Fruit fly (Drosophila melanogaster) whole organism, embryonic: ENCODE results near the gene PLCXD.

Experiments used
- Adf1 ChIP-seq: fragments of 200-800 bp; sonication (Bioruptor generic); IDR thresholded peaks from 2 replicates; pipeline ENCODE4 v1.3.6; 2022; ENCODE audit warnings: missing biosample characterization, missing genetic modification characterization
- CG10366 ChIP-seq: fragments of 200-800 bp; sonication (Bioruptor generic); IDR thresholded peaks from 2 replicates; pipeline ENCODE4 v1.3.6; 2022; ENCODE audit warnings: missing biosample characterization, missing genetic modification characterization
- CG10959 ChIP-seq: fragments of 200-800 bp; sonication (Bioruptor generic); IDR thresholded peaks from 2 replicates; pipeline ENCODE4 v1.3.6; 2022; ENCODE audit warnings: missing biosample characterization, missing genetic modification characterization
- CG11085 ChIP-seq: fragments of 200-800 bp; sonication (Bioruptor generic); IDR thresholded peaks from 2 replicates; pipeline ENCODE4 v1.3.6; 2022; ENCODE audit warnings: missing biosample characterization, missing genetic modification characterization
- CG13624 ChIP-seq: fragments of 200-800 bp; sonication (Bioruptor generic); optimal IDR thresholded peaks from 2 replicates; lab custom pipeline; 2016; ENCODE audit warnings: missing biosample characterization, missing genetic modification characterization
- CG14860 ChIP-seq: fragments of 200-800 bp; sonication (Bioruptor generic); IDR thresholded peaks from 3 replicates; pipeline ENCODE4 v1.3.6; 2022; ENCODE audit warnings: missing biosample characterization, missing genetic modification characterization; ENCODE audit not compliant: partially characterized antibody
- CG15479 ChIP-seq: fragments of 200-800 bp; sonication (Bioruptor generic); optimal IDR thresholded peaks from 3 replicates; lab custom pipeline; 2019; ENCODE audit warnings: missing biosample characterization, mild to moderate bottlenecking, missing genetic modification characterization, moderate library complexity
- CG16863 ChIP-seq: fragments of 200-800 bp; sonication (Bioruptor generic); optimal IDR thresholded peaks from 3 replicates; lab custom pipeline; 2016; ENCODE audit warnings: missing biosample characterization, missing genetic modification characterization
- CG17568 ChIP-seq: fragments of 200-800 bp; sonication (Bioruptor generic); optimal IDR thresholded peaks from 2 replicates; lab custom pipeline; 2018; ENCODE audit warnings: missing biosample characterization, mild to moderate bottlenecking, missing genetic modification characterization, moderate library complexity
- CG18262 ChIP-seq: fragments of 200-800 bp; optimal IDR thresholded peaks from 3 replicates; lab custom pipeline; 2019; ENCODE audit warnings: missing biosample characterization, mild to moderate bottlenecking, missing genetic modification characterization, moderate library complexity
- CG2875 ChIP-seq: fragments of 200-800 bp; sonication (Bioruptor generic); optimal IDR thresholded peaks from 2 replicates; lab custom pipeline; 2017; ENCODE audit warnings: missing biosample characterization, mild to moderate bottlenecking, missing genetic modification characterization, missing genetic modification reagents
- CG31365 ChIP-seq: fragments of 200-800 bp; sonication (Bioruptor generic); optimal IDR thresholded peaks from 2 replicates; lab custom pipeline; 2018; ENCODE audit warnings: missing biosample characterization, mild to moderate bottlenecking, missing genetic modification characterization
- CG32767 ChIP-seq: fragments of 200-800 bp; sonication (Bioruptor generic); IDR thresholded peaks from 2 replicates; pipeline ENCODE4 v1.3.6; 2022; ENCODE audit warnings: missing biosample characterization, missing genetic modification characterization
- CG33213 ChIP-seq: fragments of 200-800 bp; sonication (Bioruptor generic); optimal IDR thresholded peaks from 3 replicates; lab custom pipeline; 2016; ENCODE audit warnings: missing biosample characterization, missing genetic modification characterization
- CG34224 ChIP-seq: fragments of 200-800 bp; sonication (Bioruptor generic); IDR thresholded peaks from 3 replicates; pipeline ENCODE4 v1.3.6; 2022; ENCODE audit warnings: missing biosample characterization, missing genetic modification characterization; ENCODE audit not compliant: partially characterized antibody
- CG34422 ChIP-seq: fragments of 200-800 bp; sonication (Bioruptor generic); IDR thresholded peaks from 3 replicates; pipeline ENCODE4 v1.3.6; 2022; ENCODE audit warnings: missing biosample characterization, missing genetic modification characterization
- CG3995 ChIP-seq: fragments of 200-800 bp; sonication (Bioruptor generic); optimal IDR thresholded peaks from 3 replicates; lab custom pipeline; 2016; ENCODE audit warnings: missing biosample characterization, missing genetic modification characterization
- CG4328 ChIP-seq: fragments of 200-800 bp; sonication (Bioruptor generic); optimal IDR thresholded peaks from 3 replicates; lab custom pipeline; 2017; ENCODE audit warnings: missing biosample characterization, missing genetic modification reagents, missing genetic modification characterization
- CG6254 ChIP-seq: fragments of 200-800 bp; sonication (Bioruptor generic); optimal IDR thresholded peaks from 3 replicates; lab custom pipeline; 2017; ENCODE audit warnings: mild to moderate bottlenecking, missing biosample characterization, missing genetic modification reagents, missing genetic modification characterization
- CG6813 ChIP-seq: fragments of 200-800 bp; sonication (Bioruptor generic); optimal IDR thresholded peaks from 2 replicates; lab custom pipeline; 2017; ENCODE audit warnings: missing biosample characterization, missing genetic modification characterization, mild to moderate bottlenecking, moderate library complexity, missing genetic modification reagents
- CG7271 ChIP-seq: fragments of 200-800 bp; sonication (Bioruptor generic); optimal IDR thresholded peaks from 2 replicates; lab custom pipeline; 2018; ENCODE audit warnings: missing biosample characterization, mild to moderate bottlenecking, missing genetic modification characterization, moderate library complexity
- CG7963 ChIP-seq: fragments of 200-800 bp; sonication (Bioruptor generic); IDR thresholded peaks from 3 replicates; pipeline ENCODE4 v1.3.6; 2022; ENCODE audit warnings: missing biosample characterization, missing genetic modification characterization; ENCODE audit not compliant: partially characterized antibody
- D19A ChIP-seq: fragments of 200-800 bp; optimal IDR thresholded peaks from 3 replicates; lab custom pipeline; 2019; ENCODE audit warnings: missing biosample characterization, mild to moderate bottlenecking, missing genetic modification characterization, moderate library complexity
- Gug ChIP-seq: fragments of 200-800 bp; sonication (Bioruptor generic); IDR thresholded peaks from 4 replicates; pipeline ENCODE4 v1.3.6; 2022; ENCODE audit warnings: missing biosample characterization, missing genetic modification characterization
- H15 ChIP-seq: fragments of 200-800 bp; sonication (Bioruptor generic); IDR thresholded peaks from 3 replicates; pipeline ENCODE4 v1.3.6; 2022; ENCODE audit warnings: missing biosample characterization, missing genetic modification characterization
- Jarid2 ChIP-seq: fragments of 200-800 bp; sonication (Bioruptor generic); optimal IDR thresholded peaks from 3 replicates; lab custom pipeline; 2017; ENCODE audit warnings: mild to moderate bottlenecking, missing biosample characterization, missing genetic modification reagents, missing genetic modification characterization
- Kr ChIP-seq: fragments of 200-800 bp; sonication (Bioruptor generic); optimal IDR thresholded peaks from 2 replicates; lab custom pipeline; 2017; ENCODE audit warnings: missing biosample characterization, mild to moderate bottlenecking, missing genetic modification characterization
- MBD-R2 ChIP-seq: fragments of 200-800 bp; sonication (Bioruptor generic); IDR thresholded peaks from 2 replicates; pipeline ENCODE4 v1.3.6; 2022; ENCODE audit warnings: missing biosample characterization, missing genetic modification characterization
- Mes4 ChIP-seq: fragments of 200-800 bp; sonication (Bioruptor generic); optimal IDR thresholded peaks from 2 replicates; lab custom pipeline; 2016; ENCODE audit warnings: missing biosample characterization, missing genetic modification characterization
- Myb ChIP-seq: fragments of 200-800 bp; sonication (Bioruptor generic); optimal IDR thresholded peaks from 2 replicates; lab custom pipeline; 2016; ENCODE audit warnings: missing biosample characterization, missing genetic modification characterization
- Pdp1 ChIP-seq, 2 experiments: fragments of 200-800 bp; sonication (Bioruptor generic); optimal IDR thresholded peaks; 3 replicates each; lab custom pipeline; 2016; ENCODE audit warnings: missing biosample characterization in 2 of 2, missing genetic modification characterization in 2 of 2, mild to moderate bottlenecking in 1 of 2, moderate library complexity in 1 of 2
- Side ChIP-seq: fragments of 200-800 bp; sonication (Bioruptor generic); optimal IDR thresholded peaks from 2 replicates; lab custom pipeline; 2016; ENCODE audit warnings: missing biosample characterization, missing genetic modification characterization
- bigmax ChIP-seq: fragments of 200-800 bp; sonication (Bioruptor generic); optimal IDR thresholded peaks from 2 replicates; lab custom pipeline; 2018; ENCODE audit warnings: missing biosample characterization, mild to moderate bottlenecking, missing genetic modification characterization
- bsh ChIP-seq, 2 experiments: fragments of 200-800 bp; sonication (Bioruptor generic); optimal IDR thresholded peaks; 2 replicates each; lab custom pipeline; 2017 to 2018; ENCODE audit warnings: mild to moderate bottlenecking in 2 of 2, missing biosample characterization in 2 of 2, missing genetic modification characterization in 2 of 2, moderate library complexity in 1 of 2
- crc ChIP-seq: fragments of 200-800 bp; sonication (Bioruptor generic); optimal IDR thresholded peaks from 2 replicates; lab custom pipeline; 2016; ENCODE audit warnings: missing biosample characterization, missing genetic modification characterization
- crp ChIP-seq, 2 experiments: fragments of 200-800 bp; sonication (Bioruptor generic); optimal IDR thresholded peaks; 2 replicates in 1 of 2; 3 replicates in 1 of 2; lab custom pipeline; 2017; ENCODE audit warnings: missing biosample characterization in 2 of 2, missing genetic modification characterization in 2 of 2, mild to moderate bottlenecking in 1 of 2, moderate library complexity in 1 of 2
- disco-r ChIP-seq: fragments of 200-800 bp; sonication (Bioruptor generic); optimal IDR thresholded peaks from 2 replicates; lab custom pipeline; 2016; ENCODE audit warnings: missing biosample characterization, missing genetic modification characterization
- ems ChIP-seq: fragments of 200-800 bp; sonication (Bioruptor generic); optimal IDR thresholded peaks from 3 replicates; lab custom pipeline; 2016; ENCODE audit warnings: missing biosample characterization, missing genetic modification characterization
- fd64A ChIP-seq: fragments of 200-800 bp; sonication (Bioruptor generic); optimal IDR thresholded peaks from 3 replicates; lab custom pipeline; 2018; ENCODE audit warnings: missing biosample characterization, mild to moderate bottlenecking, missing genetic modification characterization
- gro ChIP-seq: fragments of 200-800 bp; sonication (Bioruptor generic); optimal IDR thresholded peaks from 2 replicates; lab custom pipeline; 2016; ENCODE audit warnings: missing biosample characterization, missing genetic modification characterization
- kni ChIP-seq: fragments of 200-800 bp; sonication (Bioruptor generic); optimal IDR thresholded peaks from 3 replicates; lab custom pipeline; 2017; ENCODE audit warnings: mild to moderate bottlenecking, missing biosample characterization, missing genetic modification reagents, missing genetic modification characterization
- nerfin-2 ChIP-seq: fragments of 200-800 bp; sonication (Bioruptor generic); IDR thresholded peaks from 2 replicates; pipeline ENCODE4 v1.3.6; 2022; ENCODE audit warnings: missing biosample characterization, missing genetic modification characterization; ENCODE audit not compliant: partially characterized antibody
- repo ChIP-seq: fragments of 200-800 bp; sonication (Bioruptor generic); optimal IDR thresholded peaks from 2 replicates; lab custom pipeline; 2016; ENCODE audit warnings: missing biosample characterization, missing genetic modification characterization
- shn ChIP-seq: fragments of 200-800 bp; sonication (Bioruptor generic); optimal IDR thresholded peaks from 3 replicates; lab custom pipeline; 2016; ENCODE audit warnings: missing biosample characterization, missing genetic modification characterization
- slou ChIP-seq: fragments of 200-800 bp; sonication (Bioruptor generic); optimal IDR thresholded peaks from 3 replicates; lab custom pipeline; 2016; ENCODE audit warnings: missing biosample characterization, missing genetic modification characterization
- tup ChIP-seq: fragments of 200-800 bp; sonication (Bioruptor generic); optimal IDR thresholded peaks from 2 replicates; lab custom pipeline; 2016; ENCODE audit warnings: missing biosample characterization, mild to moderate bottlenecking, missing genetic modification characterization, moderate library complexity
- zen2 ChIP-seq: fragments of 200-800 bp; sonication (Bioruptor generic); IDR thresholded peaks from 3 replicates; pipeline ENCODE4 v1.3.6; 2022; ENCODE audit warnings: missing biosample characterization, missing genetic modification characterization; ENCODE audit not compliant: partially characterized antibody

Gene PLCXD

DNA sequence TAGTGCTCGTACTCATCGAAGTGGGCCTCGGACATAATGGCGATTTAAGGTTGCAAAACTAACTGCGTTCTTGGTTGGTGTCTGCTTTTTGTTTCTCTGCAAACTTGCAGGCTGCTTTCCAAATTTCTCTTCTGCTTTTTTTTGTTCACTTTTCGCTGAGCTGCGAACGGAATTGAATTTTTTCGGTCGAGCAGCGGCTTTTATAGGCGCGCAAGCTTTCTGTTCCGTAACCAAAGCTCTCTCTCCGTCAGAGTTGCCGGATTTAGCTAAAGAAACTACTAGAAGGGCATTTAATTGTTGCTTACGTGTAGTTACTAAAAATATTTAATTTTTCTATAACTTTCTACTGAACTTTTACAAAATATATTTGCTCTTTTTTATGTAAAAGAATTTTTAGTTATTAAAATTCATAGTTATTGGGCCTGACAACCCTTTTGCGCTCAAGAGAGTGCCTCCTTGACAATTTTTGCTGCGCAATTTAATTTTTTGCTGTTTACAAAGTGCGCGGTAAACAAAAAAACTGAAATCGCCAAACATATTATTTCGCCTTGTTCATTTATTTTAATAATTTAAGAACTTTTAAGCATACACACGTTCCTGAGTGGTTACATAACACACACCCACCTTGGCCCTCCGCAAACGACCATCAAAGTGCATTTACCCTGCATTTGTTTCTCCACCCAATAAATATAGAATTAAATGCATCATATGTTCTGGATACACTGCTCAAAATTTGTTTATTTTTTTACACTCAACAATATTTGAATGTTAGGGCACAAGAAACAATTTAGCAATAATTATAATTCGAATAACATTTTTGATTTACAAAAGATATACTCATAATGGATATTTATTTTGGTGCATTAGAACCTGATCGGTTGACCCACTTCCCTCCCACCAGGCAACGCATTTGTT is 3.0 kb upstream of the PLCXD start, which contains the start of gene CG6770 (continued):
- peak; percentile 35; the same call in 1 of the 3 replicates for TF ChIP-seq CG7963
- peak; percentile 92 for TF ChIP-seq CG13624 (GFP tag; lab: Kevin White, UChicago)
- TF ChIP-seq Adf1 (GFP tag; lab: Robert Waterston, UW), result peak; percentile 62
- TF ChIP-seq CG34224, result no peak
- no peak for TF ChIP-seq Kr (GFP tag; lab: Kevin White, UChicago)
- no peak; the same call in 3 of the 4 replicates for TF ChIP-seq Gug
- TF ChIP-seq CG11085 (GFP tag; lab: Robert Waterston, UW), result 0 out of 2 replicates have a peak, but pooled peaks have one; percentile 13
- peak; percentile 84 for TF ChIP-seq CG17568 (GFP tag; lab: Kevin White, UChicago)
- TF ChIP-seq CG6813 (GFP tag; lab: Kevin White, UChicago), result peak; percentile 88
- no peak for TF ChIP-seq disco-r (GFP tag; lab: Kevin White, UChicago)
- TF ChIP-seq CG10366, result peak; percentile 87
- TF ChIP-seq bigmax (GFP tag; lab: Kevin White, UChicago), result peak; percentile 58
- peak; percentile 19 for TF ChIP-seq gro (GFP tag; lab: Kevin White, UChicago)
- no peak for TF ChIP-seq CG14860
- no peak for TF ChIP-seq CG16863 (GFP tag; lab: Kevin White, UChicago)
- peak; percentile 77 for TF ChIP-seq CG4328 (GFP tag; lab: Kevin White, UChicago)
- TF ChIP-seq fd64A (GFP tag; lab: Kevin White, UChicago), result no peak
- peak; percentile 52 for TF ChIP-seq tup (GFP tag; lab: Kevin White, UChicago)
- peak; percentile 7 to 97 for TF ChIP-seq Pdp1 (GFP tag; optimal IDR thresholded peaks at IDR 0.05; lab: Kevin White, UChicago)
- TF ChIP-seq repo, result no peak
- TF ChIP-seq CG31365 (tag; lab: Kevin White, UChicago), result peak; percentile 25
- TF ChIP-seq CG3995, result peak; percentile 25
- peak; percentile 68 for TF ChIP-seq CG18262 (tag; lab: Kevin White, UChicago)
- peak; percentile 46 to 75 for TF ChIP-seq bsh (GFP tag; optimal IDR thresholded peaks at IDR 0.05; lab: Kevin White, UChicago)
- TF ChIP-seq MBD-R2 (GFP tag; lab: Robert Waterston, UW), result peak; percentile 61; the same call in 1 of the 2 replicates
- TF ChIP-seq H15 (GFP tag; lab: Robert Waterston, UW), result peak; percentile 66; the same call in 1 of the 3 replicates
- peak; percentile 76 for TF ChIP-seq Jarid2 (GFP tag; lab: Kevin White, UChicago)
- peak; percentile 38 for TF ChIP-seq Side (GFP tag; lab: Kevin White, UChicago)
- TF ChIP-seq CG2875 (GFP tag; lab: Kevin White, UChicago), result no peak
- TF ChIP-seq nerfin-2 (GFP tag; lab: Robert Waterston, UW), result no peak
- TF ChIP-seq slou, result no peak
- peak; percentile 68 for TF ChIP-seq CG34422 (GFP tag; lab: Robert Waterston, UW)
- no peak for TF ChIP-seq CG7271
- TF ChIP-seq ems (GFP tag; lab: Kevin White, UChicago), result peak; percentile 14
- TF ChIP-seq CG15479 (GFP tag; lab: Kevin White, UChicago), result no peak
- peak; percentile 2 for TF ChIP-seq CG33213 (GFP tag; lab: Kevin White, UChicago)
- no peak for TF ChIP-seq CG6254
- TF ChIP-seq Mes4 (GFP tag; lab: Kevin White, UChicago), result no peak
- TF ChIP-seq shn (GFP tag; lab: Kevin White, UChicago), result peak; percentile 1
- no peak for TF ChIP-seq zen2 (GFP tag; lab: Robert Waterston, UW)
- peak; percentile 14 for TF ChIP-seq Myb (GFP tag; lab: Kevin White, UChicago)
- peak; percentile 74 for TF ChIP-seq D19A (tag; lab: Kevin White, UChicago)
- TF ChIP-seq crc, result peak; percentile 8
- TF ChIP-seq CG10959, result no peak
- TF ChIP-seq kni, result no peak
- TF ChIP-seq CG32767, result peak; percentile 78
- no peak for TF ChIP-seq crp (GFP tag; optimal IDR thresholded peaks at IDR 0.05; lab: Kevin White, UChicago)
